Fruit fly (Drosophila melanogaster): Measurements from ENCODE around the gene Pka-R1.

The Pka-R1 gene

dm6 chr3L:20787835-20788380, 28.0 kb upstream of the Pka-R1 start, which contains the start of gene CG11396 (continued):
- TF ChIP-seq pros (GFP tag; optimal IDR thresholded peaks at IDR 0.05) (no peak), CG2875 (GFP tag; optimal IDR thresholded peaks at IDR 0.05) (no peak), CG34224 (GFP tag; IDR thresholded peaks at IDR 0.05; ENCODE audit: partially characterized antibody) (peak; percentile 95), Atf-2 (GFP tag; optimal IDR thresholded peaks at IDR 0.05) (no peak), CG8359 (GFP tag; optimal IDR thresholded peaks at IDR 0.05; ENCODE audit: borderline replicate concordance) (no peak), CG11456 (GFP tag; IDR thresholded peaks at IDR 0.05) (no peak), seq (GFP tag; IDR thresholded peaks at IDR 0.05) (no peak), CG10321 (GFP tag; IDR thresholded peaks at IDR 0.05) (no peak), pita (GFP tag; optimal IDR thresholded peaks at IDR 0.05) (no peak), CG4617 (GFP tag; optimal IDR thresholded peaks at IDR 0.05; ENCODE audit: borderline replicate concordance) (peak; percentile 33), Hey (tag; optimal IDR thresholded peaks at IDR 0.05) (no peak), Sin3A (optimal IDR thresholded peaks at IDR 0.05) (peak; percentile 43), br (optimal IDR thresholded peaks at IDR 0.05) (no peak), CG12236 (GFP tag; optimal IDR thresholded peaks at IDR 0.05) (no peak), psq (GFP tag; optimal IDR thresholded peaks at IDR 0.05) (no peak), Six4 (GFP tag; optimal IDR thresholded peaks at IDR 0.05) (no peak), CG15269 (tag; optimal IDR thresholded peaks at IDR 0.05) (no peak), HmgD (GFP tag; optimal IDR thresholded peaks at IDR 0.05) (no peak), Nf-YB (GFP tag; optimal IDR thresholded peaks at IDR 0.05) (no peak), HLH3B (GFP tag; IDR thresholded peaks at IDR 0.05) (no peak), inv (GFP tag; IDR thresholded peaks at IDR 0.05; ENCODE audit: partially characterized antibody) (peak; percentile 90), sd (tag; optimal IDR thresholded peaks at IDR 0.05) (no peak), CG8388 (GFP tag; optimal IDR thresholded peaks at IDR 0.05) (no peak), Dfd (GFP tag; optimal IDR thresholded peaks at IDR 0.05) (no peak), CG9797 (GFP tag; optimal IDR thresholded peaks at IDR 0.05) (peak; percentile 5), fru (optimal IDR thresholded peaks at IDR 0.05) (no peak), hb (GFP tag; IDR thresholded peaks at IDR 0.05; ENCODE audit: partially characterized antibody) (peak; percentile 86), CG13296 (GFP tag; optimal IDR thresholded peaks at IDR 0.05) (no peak), pho (GFP tag; optimal IDR thresholded peaks at IDR 0.05) (no peak), H15 (GFP tag; IDR thresholded peaks at IDR 0.05) (no peak), Fer3 (tag; optimal IDR thresholded peaks at IDR 0.05) (no peak), toy (GFP tag; IDR thresholded peaks at IDR 0.05) (no peak), gsb-n (tag; optimal IDR thresholded peaks at IDR 0.05) (no peak), tin (GFP tag; optimal IDR thresholded peaks at IDR 0.05) (no peak), CG16815 (GFP tag; optimal IDR thresholded peaks at IDR 0.05) (no peak), CG2202 (tag; optimal IDR thresholded peaks at IDR 0.05) (no peak), CG18764 (GFP tag; optimal IDR thresholded peaks at IDR 0.05) (no peak), CG4424 (GFP tag; optimal IDR thresholded peaks at IDR 0.05) (no peak), CG6765 (GFP tag; optimal IDR thresholded peaks at IDR 0.05) (no peak), tgo (GFP tag; IDR thresholded peaks at IDR 0.05) (no peak), ci (GFP tag; IDR thresholded peaks at IDR 0.05) (0 out of 3 replicates have a peak, but pooled peaks have one; percentile 16), Nf-YA (GFP tag; IDR thresholded peaks at IDR 0.05) (no peak), CG12659 (GFP tag; optimal IDR thresholded peaks at IDR 0.05) (no peak), CG17361 (GFP tag; IDR thresholded peaks at IDR 0.05) (no peak), CG9215 (GFP tag; IDR thresholded peaks at IDR 0.05) (no peak), CG8290 (GFP tag; optimal IDR thresholded peaks at IDR 0.05) (peak; percentile 24), CG8290 (tag; optimal IDR thresholded peaks at IDR 0.05) (no peak), CG2889 (GFP tag; IDR thresholded peaks at IDR 0.05) (no peak), MBD-R2 (GFP tag; IDR thresholded peaks at IDR 0.05) (peak; percentile 57), nom (GFP tag; optimal IDR thresholded peaks at IDR 0.05) (peak; percentile 8), CG2199 (GFP tag; IDR thresholded peaks at IDR 0.05) (no peak), eve (GFP tag; optimal IDR thresholded peaks at IDR 0.05) (no peak), CG2712 (tag; optimal IDR thresholded peaks at IDR 0.05) (peak; percentile 22)
